Worm (Caenorhabditis elegans) whole organism, late embryonic: ENCODE results near the gene hrg-2.

Experiments
- ceh-6 ChIP-seq: fragments of 200-800 bp; sonication (Bioruptor generic); optimal IDR thresholded peaks from 2 replicates; lab custom pipeline; 2018; ENCODE audit warnings: mild to moderate bottlenecking, missing genetic modification characterization, missing compliant biosample characterization
- nfya-1 ChIP-seq: sonication (generic microtip); optimal IDR thresholded peaks from 2 replicates; lab custom pipeline; 2017; ENCODE audit warnings: missing genetic modification characterization, mild to moderate bottlenecking, missing compliant biosample characterization, antibody characterized with exemption, moderate library complexity

- TF ChIP-seq nfya-1 (no peak), ceh-6 (GFP tag; lab: Kevin White, UChicago) (no peak)
Measured at ce11 chrV:12371386-12371785, 38.9 kb downstream of the hrg-2 start, which contains the start of gene F23H12.7.
